Worm (Caenorhabditis elegans) whole organism, young adult: ENCODE measurements around the gene F55A4.13.
A peak's percentile ranks its signal among the peaks of the same experiment; 100 is the strongest.

Source experiments
- D2030.7 ChIP-seq: fragments of 200-800 bp; sonication (Bioruptor generic); IDR thresholded peaks from 2 replicates; pipeline ENCODE4 v1.3.6; 2022; ENCODE audit warnings: missing genetic modification reagents, missing genetic modification characterization, missing compliant biosample characterization
- F22D6.2 ChIP-seq: sonication (generic microtip); optimal IDR thresholded peaks from 2 replicates; lab custom pipeline; 2016; ENCODE audit warnings: mild to moderate bottlenecking, missing genetic modification characterization, missing compliant biosample characterization
- F23B12.7 ChIP-seq: sonication (generic microtip); optimal IDR thresholded peaks from 2 replicates; lab custom pipeline; 2017; ENCODE audit warnings: missing genetic modification characterization, mild to moderate bottlenecking, missing compliant biosample characterization, antibody characterized with exemption, moderate library complexity; ENCODE audit not compliant: insufficient read depth
- F39B2.1 ChIP-seq: fragments of 200-800 bp; sonication (Bioruptor generic); IDR thresholded peaks from 2 replicates; pipeline ENCODE4 v1.3.6; 2022; ENCODE audit warnings: missing genetic modification reagents, missing genetic modification characterization, missing compliant biosample characterization
- K11D2.4 ChIP-seq: fragments of 200-800 bp; sonication (Bioruptor generic); IDR thresholded peaks from 2 replicates; pipeline ENCODE4 v1.3.6; 2022; ENCODE audit warnings: missing genetic modification reagents, missing genetic modification characterization, missing compliant biosample characterization
- T26A5.8 ChIP-seq: sonication (generic microtip); optimal IDR thresholded peaks from 2 replicates; lab custom pipeline; 2016; ENCODE audit warnings: missing genetic modification characterization, missing compliant biosample characterization
- Y56A3A.18 ChIP-seq: fragments of 200-800 bp; sonication (Bioruptor generic); IDR thresholded peaks from 2 replicates; pipeline ENCODE4 v1.3.6; 2022; ENCODE audit warnings: missing genetic modification reagents, missing genetic modification characterization, missing compliant biosample characterization
- Y95B8A.8 ChIP-seq: fragments of 200-800 bp; sonication (Bioruptor generic); IDR thresholded peaks from 2 replicates; pipeline ENCODE4 v1.3.6; 2022; ENCODE audit warnings: missing genetic modification reagents, missing genetic modification characterization, missing compliant biosample characterization
- akir-1 ChIP-seq: fragments of 200-800 bp; sonication (Bioruptor generic); optimal IDR thresholded peaks from 2 replicates; lab custom pipeline; 2018; ENCODE audit warnings: mild to moderate bottlenecking, missing genetic modification characterization, moderate library complexity, missing compliant biosample characterization
- bed-1 ChIP-seq: fragments of 200-800 bp; sonication (Bioruptor generic); IDR thresholded peaks from 2 replicates; pipeline ENCODE4 v1.3.6; 2022; ENCODE audit warnings: missing genetic modification reagents, missing genetic modification characterization, missing compliant biosample characterization
- ceh-100 ChIP-seq: fragments of 200-800 bp; sonication (Bioruptor generic); IDR thresholded peaks from 2 replicates; pipeline ENCODE4 v1.3.6; 2022; ENCODE audit warnings: missing genetic modification reagents, missing genetic modification characterization, missing compliant biosample characterization
- ceh-58 ChIP-seq: fragments of 200-800 bp; sonication (Bioruptor generic); IDR thresholded peaks from 2 replicates; pipeline ENCODE4 v1.3.6; 2022; ENCODE audit warnings: missing genetic modification characterization, missing compliant biosample characterization
- dox-1 ChIP-seq: fragments of 200-800 bp; sonication (Bioruptor generic); IDR thresholded peaks from 2 replicates; pipeline ENCODE4 v1.3.6; 2022; ENCODE audit warnings: missing genetic modification reagents, missing genetic modification characterization, missing compliant biosample characterization
- egl-18 ChIP-seq: fragments of 200-800 bp; sonication (Bioruptor generic); IDR thresholded peaks from 2 replicates; pipeline ENCODE4 v1.3.6; 2022; ENCODE audit warnings: missing genetic modification reagents, missing genetic modification characterization, missing compliant biosample characterization
- mcd-1 ChIP-seq: fragments of 200-800 bp; sonication (Bioruptor generic); IDR thresholded peaks from 2 replicates; pipeline ENCODE4 v1.3.6; 2022; ENCODE audit warnings: missing genetic modification reagents, missing genetic modification characterization, missing compliant biosample characterization
- mel-28 ChIP-seq: sonication (generic microtip); optimal IDR thresholded peaks from 2 replicates; lab custom pipeline; 2016; ENCODE audit warnings: borderline replicate concordance, mild to moderate bottlenecking, missing genetic modification characterization, missing compliant biosample characterization
- mxl-1 ChIP-seq: sonication (generic microtip); optimal IDR thresholded peaks from 2 replicates; lab custom pipeline; 2016; ENCODE audit warnings: missing genetic modification characterization, missing compliant biosample characterization
- nfya-2 ChIP-seq: fragments of 200-800 bp; sonication (Bioruptor generic); IDR thresholded peaks from 2 replicates; pipeline ENCODE4 v1.3.6; 2022; ENCODE audit warnings: missing genetic modification reagents, missing genetic modification characterization, missing compliant biosample characterization
- nhr-120 ChIP-seq: fragments of 200-800 bp; sonication (Bioruptor generic); IDR thresholded peaks from 2 replicates; pipeline ENCODE4 v1.3.6; 2022; ENCODE audit warnings: missing genetic modification characterization, missing compliant biosample characterization
- nhr-80 ChIP-seq: sonication (generic microtip); optimal IDR thresholded peaks from 2 replicates; lab custom pipeline; 2016; ENCODE audit warnings: missing genetic modification characterization, missing compliant biosample characterization
- pbrm-1 ChIP-seq: fragments of 200-800 bp; sonication (Bioruptor generic); IDR thresholded peaks from 2 replicates; pipeline ENCODE4 v1.3.6; 2022; ENCODE audit warnings: missing genetic modification reagents, missing genetic modification characterization, missing compliant biosample characterization
- rpc-1 ChIP-seq, 2 experiments: fragments of 150-350 bp in 1 of 2; sonication (generic microtip) in 1 of 2; optimal IDR thresholded peaks; 2 replicates each; lab custom pipeline; 2014 to 2018; ENCODE audit warnings: missing biosample characterization in 1 of 2, missing genetic modification characterization in 1 of 2, missing genetic modification reagents in 1 of 2, missing genotype in 1 of 2
- sea-2 ChIP-seq: fragments of 200-800 bp; sonication (Bioruptor generic); IDR thresholded peaks from 2 replicates; pipeline ENCODE4 v1.3.6; 2022; ENCODE audit warnings: missing genetic modification characterization, missing compliant biosample characterization
- snpc-1.1 ChIP-seq: sonication (generic microtip); optimal IDR thresholded peaks from 2 replicates; lab custom pipeline; 2017; ENCODE audit warnings: missing genetic modification characterization, mild to moderate bottlenecking, missing compliant biosample characterization, antibody characterized with exemption, moderate library complexity, missing genotype, missing genetic modification reagents; ENCODE audit not compliant: insufficient read depth
- snpc-4 ChIP-seq, 5 experiments: fragments of 150-350 bp in 1 of 5; sonication (generic microtip) in 4 of 5; optimal IDR thresholded peaks; 2 replicates each; lab custom pipeline; 2014 to 2018; ENCODE audit warnings: missing genetic modification characterization in 5 of 5, missing biosample characterization in 3 of 5, antibody characterized with exemption in 2 of 5, mild to moderate bottlenecking in 2 of 5, missing compliant biosample characterization in 2 of 5, missing genotype in 2 of 5, moderate library complexity in 2 of 5, missing genetic modification reagents in 1 of 5
- unc-130 ChIP-seq: sonication (generic microtip); optimal IDR thresholded peaks from 2 replicates; lab custom pipeline; 2016; ENCODE audit warnings: missing genetic modification reagents, missing genetic modification characterization, missing compliant biosample characterization
- zfh-2 ChIP-seq: fragments of 200-800 bp; sonication (Bioruptor generic); conservative IDR thresholded peaks from 2 replicates; pipeline ENCODE4 v1.3.6; 2022; ENCODE audit warnings: missing genetic modification reagents, missing genetic modification characterization, missing compliant biosample characterization
- zim-3 ChIP-seq: sonication (generic microtip); optimal IDR thresholded peaks from 2 replicates; lab custom pipeline; 2017; ENCODE audit warnings: mild to moderate bottlenecking, missing genetic modification characterization, moderate library complexity, missing compliant biosample characterization
- ztf-18 ChIP-seq: sonication (generic microtip); optimal IDR thresholded peaks from 2 replicates; lab custom pipeline; 2016; ENCODE audit warnings: missing genotype, mild to moderate bottlenecking, missing genetic modification characterization, missing compliant biosample characterization
- ztf-25 ChIP-seq: fragments of 200-800 bp; sonication (Bioruptor generic); IDR thresholded peaks from 2 replicates; pipeline ENCODE4 v1.3.6; 2022; ENCODE audit warnings: missing genetic modification reagents, missing genetic modification characterization, missing compliant biosample characterization

The F55A4.13 gene

ce11 chrX:992650-993403, 24.5 kb downstream of the F55A4.13 start (continued):
- TF ChIP-seq zfh-2 (GFP tag; lab: Robert Waterston, UW) (peak; percentile 95), sea-2 (GFP tag; lab: Robert Waterston, UW) (no peak), mxl-1 (tag; lab: Kevin White, UChicago) (no peak), F22D6.2 (tag; lab: Kevin White, UChicago) (no peak), D2030.7 (GFP tag; lab: Robert Waterston, UW) (no peak), unc-130 (GFP tag; lab: Kevin White, UChicago) (no peak), nhr-80 (tag; lab: Kevin White, UChicago) (no peak), bed-1 (GFP tag; lab: Robert Waterston, UW) (no peak), pbrm-1 (GFP tag; lab: Robert Waterston, UW) (0 out of 2 replicates have a peak, but pooled peaks have one; percentile 14)

ce11 chrX:991274-991673, 26.1 kb downstream of the F55A4.13 start, which contains the start of the genes C09E10.3 and dgk-1:
Gene C09E10.3, minus strand, starts transcription at chrX:991374.
Gene dgk-1, minus strand, starts transcription at chrX:991456.
- no peak for TF ChIP-seq ceh-58

- no peak for TF ChIP-seq T26A5.8 (tag; lab: Kevin White, UChicago)
- TF ChIP-seq nfya-2 (GFP tag; lab: Robert Waterston, UW) = 0 out of 2 replicates have a peak, but pooled peaks have one; percentile 43
- TF ChIP-seq egl-18 (GFP tag; lab: Robert Waterston, UW) = 0 out of 2 replicates have a peak, but pooled peaks have one; percentile 11
- no peak for TF ChIP-seq F23B12.7 (tag; lab: Kevin White, UChicago)
- TF ChIP-seq akir-1 (GFP tag; lab: Kevin White, UChicago) = no peak
- TF ChIP-seq snpc-4 (GFP tag; optimal IDR thresholded peaks at IDR 0.05; lab: Kevin White, UChicago) = peak; percentile 61
- TF ChIP-seq snpc-4 (tag; optimal IDR thresholded peaks at IDR 0.05; lab: Kevin White, UChicago) = peak; percentile 37 to 87 (median 72)
- TF ChIP-seq ztf-25 (GFP tag; lab: Robert Waterston, UW) = no peak
- peak; percentile 37 for TF ChIP-seq zim-3 (tag; lab: Kevin White, UChicago)
- no peak for TF ChIP-seq Y56A3A.18 (GFP tag; lab: Robert Waterston, UW)
- no peak for TF ChIP-seq ceh-100 (GFP tag; lab: Robert Waterston, UW)
- peak; percentile 90 for TF ChIP-seq zfh-2 (GFP tag; lab: Robert Waterston, UW)
- TF ChIP-seq ztf-18 (tag; lab: Kevin White, UChicago) = no peak
- TF ChIP-seq mcd-1 (GFP tag; lab: Robert Waterston, UW) = 0 out of 2 replicates have a peak, but pooled peaks have one; percentile 16
- 0 out of 2 replicates have a peak, but pooled peaks have one; percentile 20 for TF ChIP-seq dox-1 (GFP tag; lab: Robert Waterston, UW)
- no peak for TF ChIP-seq mel-28
- no peak for TF ChIP-seq snpc-1.1 (tag; lab: Kevin White, UChicago)
- TF ChIP-seq rpc-1 (optimal IDR thresholded peaks at IDR 0.05; lab: Kevin White, UChicago) = no peak
- TF ChIP-seq rpc-1 (tag; optimal IDR thresholded peaks at IDR 0.05; lab: Kevin White, UChicago) = no peak
- no peak for TF ChIP-seq F39B2.1 (GFP tag; lab: Robert Waterston, UW)
- TF ChIP-seq K11D2.4 (GFP tag; lab: Robert Waterston, UW) = no peak
Measured at ce11 chrX:986463-986862, 30.9 kb downstream of the F55A4.13 start.

- TF ChIP-seq Y95B8A.8 (GFP tag; lab: Robert Waterston, UW) (no peak), nhr-120 (GFP tag; lab: Robert Waterston, UW) (0 out of 2 replicates have a peak, but pooled peaks have one; percentile 56)
Measured at ce11 chrX:982598-982997, 34.8 kb downstream of the F55A4.13 start.
